Fruit fly (Drosophila melanogaster) Kc167 (cell line): Measurements from ENCODE around the gene CG11035.

Source experiments
- Myc ChIP-seq: fragments of >200 bp; optimal IDR thresholded peaks from 2 replicates; lab custom pipeline; 2017; ENCODE audit warnings: missing external identifiers
- h ChIP-seq: fragments of >200 bp; optimal IDR thresholded peaks from 3 replicates; lab custom pipeline; 2018; ENCODE audit warnings: missing external identifiers
- psq ChIP-seq: fragments of >200 bp; optimal IDR thresholded peaks from 2 replicates; lab custom pipeline; 2017; ENCODE audit warnings: missing external identifiers

dm6 chr3R:7999530-8000116 lies 33.2 kb downstream of the CG11035 start, which contains the start of gene PIG-H:
- TF ChIP-seq psq (lab: Kevin White, UChicago) (no peak), Myc (lab: Kevin White, UChicago) (no peak), h (no peak)
